Worm (Caenorhabditis elegans): Measurements from ENCODE around the gene F58H1.7.

DNA sequence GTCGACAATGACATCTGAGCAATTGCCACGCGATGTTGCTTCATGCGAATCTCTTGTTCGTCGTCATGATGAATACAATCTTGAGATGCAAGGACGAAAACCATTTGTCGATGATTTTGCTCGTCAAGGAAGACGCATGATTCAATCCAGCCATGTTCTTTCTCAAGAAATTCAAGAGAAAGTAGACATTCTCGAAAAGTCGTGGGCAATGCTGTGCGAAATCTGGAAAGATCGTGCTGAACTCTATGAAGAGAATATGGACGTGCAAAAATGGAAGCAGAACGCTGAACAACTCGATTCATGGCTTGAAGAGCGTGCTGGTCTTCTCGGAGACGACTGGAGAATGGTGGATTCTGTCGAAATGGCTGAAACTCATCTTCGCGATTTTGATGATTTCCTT, 51.3 kb downstream of the F58H1.7 start:
- TF ChIP-seq B0035.1 (tag; optimal IDR thresholded peaks at IDR 0.05) (no peak), lin-35 (GFP tag; optimal IDR thresholded peaks at IDR 0.05) (no peak), pha-4 (tag; optimal IDR thresholded peaks at IDR 0.05) (no peak), nfya-1 (tag; optimal IDR thresholded peaks at IDR 0.05; ENCODE audit: borderline replicate concordance, insufficient read depth) (no peak), F37B4.10 (GFP tag; IDR thresholded peaks at IDR 0.05) (no peak), Y56A3A.18 (GFP tag; IDR thresholded peaks at IDR 0.05) (no peak), nhr-90 (tag; optimal IDR thresholded peaks at IDR 0.05) (no peak), nfya-2 (GFP tag; IDR thresholded peaks at IDR 0.05) (no peak), ekl-4 (GFP tag; IDR thresholded peaks at IDR 0.05) (no peak)
